Fruit fly (Drosophila melanogaster) whole organism, wandering third instar larva: ENCODE data around the gene TSG101.

Source experiments
- Abd-B ChIP-seq: fragments of >200 bp; optimal IDR thresholded peaks from 2 replicates; lab custom pipeline; 2017; ENCODE audit warnings: missing biosample characterization, missing genetic modification characterization
- CG32264 ChIP-seq: fragments of 200-800 bp; sonication (Bioruptor generic); optimal IDR thresholded peaks from 2 replicates; lab custom pipeline; 2016; ENCODE audit warnings: missing biosample characterization, missing genetic modification characterization
- CG9705 ChIP-seq: fragments of 200-800 bp; sonication (Bioruptor generic); optimal IDR thresholded peaks from 2 replicates; lab custom pipeline; 2018; ENCODE audit warnings: missing biosample characterization, mild to moderate bottlenecking, missing genetic modification characterization
- CrebA ChIP-seq: fragments of 200-800 bp; sonication (Bioruptor generic); optimal IDR thresholded peaks from 2 replicates; lab custom pipeline; 2016; ENCODE audit warnings: missing biosample characterization, mild to moderate bottlenecking, missing genetic modification characterization, borderline replicate concordance
- Dfd ChIP-seq: fragments of >200 bp; optimal IDR thresholded peaks from 2 replicates; lab custom pipeline; 2017; ENCODE audit warnings: missing biosample characterization, missing genetic modification characterization
- Dif ChIP-seq: fragments of 200-275, 200-300 bp; sonication (Bioruptor generic); optimal IDR thresholded peaks from 2 replicates; lab custom pipeline; 2018; ENCODE audit warnings: missing biosample characterization, missing genetic modification characterization; ENCODE audit not compliant: partially characterized antibody
- GATAd ChIP-seq: sonication (Bioruptor generic); optimal IDR thresholded peaks from 2 replicates; lab custom pipeline; 2016; ENCODE audit warnings: missing biosample characterization, missing genetic modification characterization
- HLH106 ChIP-seq: fragments of 200-800 bp; optimal IDR thresholded peaks from 3 replicates; lab custom pipeline; 2019; ENCODE audit warnings: missing biosample characterization, mild to moderate bottlenecking, missing genetic modification characterization, moderate library complexity
- Hnf4 ChIP-seq: fragments of 200-800 bp; sonication (Bioruptor generic); optimal IDR thresholded peaks from 2 replicates; lab custom pipeline; 2016; ENCODE audit warnings: missing biosample characterization, mild to moderate bottlenecking, missing genetic modification characterization
- Hr78 ChIP-seq: fragments of >200 bp; optimal IDR thresholded peaks from 2 replicates; lab custom pipeline; 2017; ENCODE audit warnings: missing biosample characterization, missing genetic modification characterization
- Hr83 ChIP-seq: fragments of 200-300 bp; sonication (Bioruptor generic); optimal IDR thresholded peaks from 2 replicates; lab custom pipeline; 2016; ENCODE audit warnings: missing biosample characterization, mild to moderate bottlenecking, missing genetic modification characterization, moderate library complexity; ENCODE audit not compliant: poor library complexity, severe bottlenecking
- Jra ChIP-seq: sonication (Bioruptor generic); optimal IDR thresholded peaks from 2 replicates; lab custom pipeline; 2016; ENCODE audit warnings: missing biosample characterization, missing genetic modification characterization
- Mio ChIP-seq: sonication (Bioruptor generic); optimal IDR thresholded peaks from 2 replicates; lab custom pipeline; 2016; ENCODE audit warnings: missing biosample characterization, missing genetic modification characterization
- Myc ChIP-seq: fragments of >200 bp; optimal IDR thresholded peaks from 2 replicates; lab custom pipeline; 2017
- N ChIP-seq: fragments of >200 bp; optimal IDR thresholded peaks from 2 replicates; lab custom pipeline; 2018; ENCODE audit warnings: missing biosample characterization, missing external identifiers, missing genetic modification characterization
- OdsH ChIP-seq: fragments of 200-800 bp; sonication (Bioruptor generic); optimal IDR thresholded peaks from 2 replicates; lab custom pipeline; 2016; ENCODE audit warnings: missing biosample characterization, mild to moderate bottlenecking, missing genetic modification characterization
- Rel ChIP-seq, 2 experiments: fragments of 200-800 bp; sonication (Bioruptor generic) in 1 of 2; optimal IDR thresholded peaks; 2 replicates in 1 of 2; 3 replicates in 1 of 2; lab custom pipeline; 2016 to 2019; ENCODE audit warnings: mild to moderate bottlenecking in 2 of 2, missing biosample characterization in 2 of 2, missing genetic modification characterization in 2 of 2, moderate library complexity in 1 of 2
- Sp1 ChIP-seq: fragments of 200-800 bp; sonication (Bioruptor generic); optimal IDR thresholded peaks from 3 replicates; lab custom pipeline; 2019; ENCODE audit warnings: missing biosample characterization, mild to moderate bottlenecking, missing genetic modification characterization, moderate library complexity
- Vsx2 ChIP-seq: fragments of 200-300, 225-300 bp; sonication (Bioruptor generic); optimal IDR thresholded peaks from 2 replicates; lab custom pipeline; 2018; ENCODE audit warnings: missing biosample characterization, missing genetic modification characterization; ENCODE audit not compliant: partially characterized antibody
- br ChIP-seq: fragments of 200-800 bp; sonication (Bioruptor generic); optimal IDR thresholded peaks from 2 replicates; lab custom pipeline; 2016; ENCODE audit warnings: missing biosample characterization, missing genetic modification characterization
- brk ChIP-seq: fragments of 200-800 bp; sonication (Bioruptor generic); optimal IDR thresholded peaks from 2 replicates; lab custom pipeline; 2016; ENCODE audit warnings: missing biosample characterization, mild to moderate bottlenecking, missing genetic modification characterization
- dl ChIP-seq, 2 experiments: fragments of 175-275, 200-275 bp in 1 of 2; fragments of 200-275 bp in 1 of 2; sonication (Bioruptor generic); optimal IDR thresholded peaks; lab custom pipeline; 2018; ENCODE audit warnings: mild to moderate bottlenecking in 2 of 2, missing biosample characterization in 2 of 2, missing genetic modification characterization in 2 of 2, moderate library complexity in 2 of 2; ENCODE audit not compliant: partially characterized antibody in 2 of 2, insufficient read depth in 1 of 2
- dmrt93B ChIP-seq: fragments of 200-800 bp; sonication (Bioruptor generic); optimal IDR thresholded peaks from 2 replicates; lab custom pipeline; 2018; ENCODE audit warnings: missing biosample characterization, mild to moderate bottlenecking, missing genetic modification characterization
- dsf ChIP-seq: sonication (Bioruptor generic); optimal IDR thresholded peaks from 2 replicates; lab custom pipeline; 2016; ENCODE audit warnings: missing biosample characterization, missing genetic modification characterization, borderline replicate concordance
- ey ChIP-seq: fragments of 200-800 bp; sonication (Bioruptor generic); optimal IDR thresholded peaks from 2 replicates; lab custom pipeline; 2016; ENCODE audit warnings: missing biosample characterization, missing genetic modification characterization
- foxo ChIP-seq, 2 experiments: fragments of 200-800 bp; sonication (Bioruptor generic); optimal IDR thresholded peaks; 2 replicates in 1 of 2; 3 replicates in 1 of 2; lab custom pipeline; 2016 to 2017; ENCODE audit warnings: missing biosample characterization in 2 of 2, missing genetic modification characterization in 2 of 2
- fru ChIP-seq: fragments of 200-800 bp; sonication (Bioruptor generic); optimal IDR thresholded peaks from 3 replicates; lab custom pipeline; 2016; ENCODE audit warnings: missing biosample characterization, mild to moderate bottlenecking, missing genetic modification characterization
- h ChIP-seq: fragments of 200-800 bp; sonication (Bioruptor generic); optimal IDR thresholded peaks from 3 replicates; lab custom pipeline; 2016; ENCODE audit warnings: missing biosample characterization, mild to moderate bottlenecking, missing genetic modification characterization
- jim ChIP-seq: fragments of 175-275, 200-325 bp; sonication (Bioruptor generic); optimal IDR thresholded peaks from 2 replicates; lab custom pipeline; 2016; ENCODE audit warnings: missing biosample characterization, mild to moderate bottlenecking, missing genetic modification characterization
- lola ChIP-seq: fragments of >200 bp; optimal IDR thresholded peaks from 2 replicates; lab custom pipeline; 2017; ENCODE audit warnings: missing biosample characterization, missing genetic modification characterization
- pan ChIP-seq: fragments of >200 bp; optimal IDR thresholded peaks from 2 replicates; lab custom pipeline; 2017
- psq ChIP-seq: fragments of 200-800 bp; sonication (Bioruptor generic); optimal IDR thresholded peaks from 3 replicates; lab custom pipeline; 2017; ENCODE audit warnings: missing biosample characterization, mild to moderate bottlenecking, missing genetic modification characterization, moderate library complexity
- rgr ChIP-seq: fragments of 200-800 bp; sonication (Bioruptor generic); optimal IDR thresholded peaks from 3 replicates; lab custom pipeline; 2016; ENCODE audit warnings: missing biosample characterization, mild to moderate bottlenecking, missing genetic modification characterization
- sage ChIP-seq: fragments of 200-800 bp; sonication (Bioruptor generic); optimal IDR thresholded peaks from 2 replicates; lab custom pipeline; 2016; ENCODE audit warnings: missing biosample characterization, mild to moderate bottlenecking, missing genetic modification characterization
- sv ChIP-seq: fragments of 200-800 bp; sonication (Bioruptor generic); optimal IDR thresholded peaks from 3 replicates; lab custom pipeline; 2016; ENCODE audit warnings: missing biosample characterization, missing genetic modification characterization
- tai ChIP-seq: sonication (Bioruptor generic); optimal IDR thresholded peaks from 2 replicates; lab custom pipeline; 2016; ENCODE audit warnings: missing biosample characterization, missing genetic modification characterization
- usp ChIP-seq: fragments of >200 bp; optimal IDR thresholded peaks from 2 replicates; lab custom pipeline; 2017; ENCODE audit warnings: missing biosample characterization, missing genetic modification characterization
- woc ChIP-seq: sonication (Bioruptor generic); optimal IDR thresholded peaks from 2 replicates; lab custom pipeline; 2016; ENCODE audit warnings: missing biosample characterization, mild to moderate bottlenecking, missing genetic modification characterization

The TSG101 gene

dm6 chr3L:16805806-16806719 is 36.0 kb upstream of the TSG101 start:
- TF ChIP-seq rgr (peak; percentile 37), ey (GFP tag; lab: Kevin White, UChicago) (no peak), HLH106 (tag; lab: Kevin White, UChicago) (peak; percentile 23), h (GFP tag; lab: Kevin White, UChicago) (peak; percentile 49), Vsx2 (GFP tag; lab: Kevin White, UChicago) (no peak), Mio (GFP tag; lab: Kevin White, UChicago) (no peak), CrebA (GFP tag; lab: Kevin White, UChicago) (no peak), sage (GFP tag; lab: Kevin White, UChicago) (no peak), Abd-B (GFP tag; lab: Kevin White, UChicago) (no peak), Hnf4 (peak; percentile 20), N (GFP tag; lab: Kevin White, UChicago) (no peak), tai (GFP tag; lab: Kevin White, UChicago) (peak; percentile 6), pan (lab: Kevin White, UChicago) (no peak), OdsH (peak; percentile 44), GATAd (GFP tag; lab: Kevin White, UChicago) (no peak), woc (peak; percentile 14), br (GFP tag; lab: Kevin White, UChicago) (peak; percentile 24), jim (GFP tag; lab: Kevin White, UChicago) (no peak), CG32264 (GFP tag; lab: Kevin White, UChicago) (peak; percentile 9), foxo (GFP tag; optimal IDR thresholded peaks at IDR 0.05; lab: Kevin White, UChicago) (peak in 1 of 2 experiments; percentile 29), fru (GFP tag; lab: Kevin White, UChicago) (peak; percentile 58), CG9705 (GFP tag; lab: Kevin White, UChicago) (no peak)

dm6 chr3L:16806823-16807325 is 35.2 kb upstream of the TSG101 start:
- no peak for TF ChIP-seq Mio (GFP tag; lab: Kevin White, UChicago)
- TF ChIP-seq OdsH, result peak; percentile 56
- TF ChIP-seq dmrt93B, result peak; percentile 76
- no peak for TF ChIP-seq Hr78
- TF ChIP-seq Dfd, result peak; percentile 47
- no peak for TF ChIP-seq Vsx2 (GFP tag; lab: Kevin White, UChicago)
- TF ChIP-seq h (GFP tag; lab: Kevin White, UChicago), result peak; percentile 50
- no peak for TF ChIP-seq pan (lab: Kevin White, UChicago)
- peak; percentile 27 for TF ChIP-seq ey (GFP tag; lab: Kevin White, UChicago)
- peak; percentile 19 for TF ChIP-seq Hnf4
- TF ChIP-seq brk (GFP tag; lab: Kevin White, UChicago), result peak; percentile 22
- no peak for TF ChIP-seq CG9705 (GFP tag; lab: Kevin White, UChicago)
- peak; percentile 45 for TF ChIP-seq fru (GFP tag; lab: Kevin White, UChicago)
- TF ChIP-seq lola (GFP tag; lab: Kevin White, UChicago), result no peak
- peak; percentile 73 for TF ChIP-seq psq (GFP tag; lab: Kevin White, UChicago)
- TF ChIP-seq dsf (GFP tag; lab: Kevin White, UChicago), result no peak
- TF ChIP-seq Myc (lab: Kevin White, UChicago), result no peak
- peak; percentile 6 for TF ChIP-seq Hr83
- no peak for TF ChIP-seq Rel (GFP tag; optimal IDR thresholded peaks at IDR 0.05; lab: Kevin White, UChicago)
- TF ChIP-seq Rel (tag; optimal IDR thresholded peaks at IDR 0.05; lab: Kevin White, UChicago), result peak; percentile 21
- peak; percentile 86 for TF ChIP-seq Sp1 (GFP tag; lab: Kevin White, UChicago)
- TF ChIP-seq tai (GFP tag; lab: Kevin White, UChicago), result no peak
- TF ChIP-seq Dif (GFP tag; lab: Kevin White, UChicago), result no peak
- TF ChIP-seq br (GFP tag; lab: Kevin White, UChicago), result peak; percentile 31
- TF ChIP-seq jim (GFP tag; lab: Kevin White, UChicago), result no peak
- no peak for TF ChIP-seq usp (GFP tag; lab: Kevin White, UChicago)
- no peak for TF ChIP-seq GATAd (GFP tag; lab: Kevin White, UChicago)
- no peak for TF ChIP-seq sv (GFP tag; lab: Kevin White, UChicago)
- no peak for TF ChIP-seq sage (GFP tag; lab: Kevin White, UChicago)
- TF ChIP-seq N (GFP tag; lab: Kevin White, UChicago), result no peak
- no peak for TF ChIP-seq CrebA (GFP tag; lab: Kevin White, UChicago)
- no peak for TF ChIP-seq Abd-B (GFP tag; lab: Kevin White, UChicago)
- TF ChIP-seq rgr, result peak; percentile 66
- TF ChIP-seq HLH106 (tag; lab: Kevin White, UChicago), result peak; percentile 80
- TF ChIP-seq dl (GFP tag; optimal IDR thresholded peaks at IDR 0.05; lab: Kevin White, UChicago; ENCODE audit: insufficient read depth in 1 of 2, partially characterized antibody in 2 of 2), result no peak
- no peak for TF ChIP-seq CG32264 (GFP tag; lab: Kevin White, UChicago)
- no peak for TF ChIP-seq Jra (GFP tag; lab: Kevin White, UChicago)
- TF ChIP-seq foxo (GFP tag; optimal IDR thresholded peaks at IDR 0.05; lab: Kevin White, UChicago), result peak in 1 of 2 experiments; percentile 81
- TF ChIP-seq woc, result peak; percentile 17
- TF ChIP-seq, all 38 proteins: peak for 17
